Worm (Caenorhabditis elegans) whole organism, L4 larva: ENCODE data around the gene srh-275.
A peak's percentile ranks its signal among the peaks of the same experiment; 100 is the strongest.
"Not testable (repeated sequence)": the region's sequence is repeated elsewhere in the genome, so short reads cannot be mapped to it uniquely, and the experiment has no call there.

Source experiments
- F26F4.8 ChIP-seq: fragments of 200-800 bp; sonication (Bioruptor generic); conservative IDR thresholded peaks from 2 replicates; pipeline ENCODE4 v1.3.6; 2022; ENCODE audit warnings: missing genetic modification characterization, missing compliant biosample characterization
- F37D6.2 ChIP-seq: sonication (generic microtip); optimal IDR thresholded peaks from 2 replicates; lab custom pipeline; 2016; ENCODE audit warnings: mild to moderate bottlenecking, missing genetic modification characterization, missing compliant biosample characterization
- T26A8.4 ChIP-seq: fragments of 200-800 bp; sonication (Bioruptor generic); IDR thresholded peaks from 2 replicates; pipeline ENCODE4 v1.3.6; 2022; ENCODE audit warnings: missing genetic modification characterization, missing compliant biosample characterization
- Y75B8A.6 ChIP-seq: fragments of 200-800 bp; sonication (Bioruptor generic); IDR thresholded peaks from 2 replicates; pipeline ENCODE4 v1.3.6; 2022; ENCODE audit warnings: missing genetic modification reagents, missing genetic modification characterization, missing compliant biosample characterization
- aha-1 ChIP-seq: fragments of 150-350 bp; peaks from one replicate; lab custom pipeline; 2014; ENCODE audit warnings: missing biosample characterization, missing genetic modification characterization
- ceh-20 ChIP-seq: fragments of 200-800 bp; sonication (Bioruptor generic); IDR thresholded peaks from 2 replicates; pipeline ENCODE4 v1.3.6; 2022; ENCODE audit warnings: missing genetic modification reagents, missing genetic modification characterization, missing compliant biosample characterization
- ceh-44 ChIP-seq: fragments of 200-800 bp; sonication (Bioruptor generic); IDR thresholded peaks from 2 replicates; pipeline ENCODE4 v1.3.6; 2022; ENCODE audit warnings: missing genetic modification reagents, missing genetic modification characterization, missing compliant biosample characterization
- ceh-82 ChIP-seq: sonication (generic microtip); optimal IDR thresholded peaks from 2 replicates; lab custom pipeline; 2017; ENCODE audit warnings: missing biosample characterization, missing genetic modification characterization
- ctbp-1 ChIP-seq: fragments of 200-800 bp; sonication (Bioruptor generic); IDR thresholded peaks from 2 replicates; pipeline ENCODE4 v1.3.6; 2022; ENCODE audit warnings: missing genetic modification reagents, missing genetic modification characterization, missing compliant biosample characterization
- dmd-6 ChIP-seq: fragments of 200-800 bp; sonication (Bioruptor generic); IDR thresholded peaks from 2 replicates; pipeline ENCODE4 v1.3.6; 2022; ENCODE audit warnings: missing genetic modification reagents, missing genetic modification characterization, missing compliant biosample characterization
- dmd-9 ChIP-seq: fragments of 200-800 bp; sonication (Bioruptor generic); IDR thresholded peaks from 2 replicates; pipeline ENCODE4 v1.3.6; 2022; ENCODE audit warnings: missing genetic modification reagents, missing genetic modification characterization, missing compliant biosample characterization
- egl-27 ChIP-seq: sonication (generic microtip); optimal IDR thresholded peaks from 3 replicates; lab custom pipeline; 2017; ENCODE audit warnings: missing biosample characterization, missing genetic modification reagents, missing genetic modification characterization
- egl-43 ChIP-seq: fragments of 200-800 bp; sonication (Bioruptor generic); IDR thresholded peaks from 2 replicates; pipeline ENCODE4 v1.3.6; 2022; ENCODE audit warnings: missing genetic modification reagents, missing genetic modification characterization, missing compliant biosample characterization
- hlh-11 ChIP-seq: fragments of 200-800 bp; sonication (Bioruptor generic); optimal IDR thresholded peaks from 2 replicates; lab custom pipeline; 2018; ENCODE audit warnings: mild to moderate bottlenecking, missing genetic modification characterization, missing compliant biosample characterization
- hmg-1.1 ChIP-seq: fragments of 200-800 bp; sonication (Bioruptor generic); IDR thresholded peaks from 2 replicates; pipeline ENCODE4 v1.3.6; 2022; ENCODE audit warnings: missing genetic modification reagents, missing genetic modification characterization, missing compliant biosample characterization
- lin-38 ChIP-seq: fragments of 200-800 bp; sonication (Bioruptor generic); IDR thresholded peaks from 2 replicates; pipeline ENCODE4 v1.3.6; 2022; ENCODE audit warnings: missing genetic modification reagents, missing genetic modification characterization, missing compliant biosample characterization
- madf-5 ChIP-seq, 2 experiments: fragments of 200-800 bp; sonication (Bioruptor generic); IDR thresholded peaks; 2 replicates each; pipeline ENCODE4 v1.3.6; 2022; ENCODE audit warnings: missing compliant biosample characterization in 2 of 2, missing genetic modification characterization in 2 of 2
- mdt-29 ChIP-seq: fragments of 200-800 bp; sonication (Bioruptor generic); IDR thresholded peaks from 2 replicates; pipeline ENCODE4 v1.3.6; 2022; ENCODE audit warnings: missing genetic modification reagents, missing genetic modification characterization, missing compliant biosample characterization
- mxl-3 ChIP-seq: fragments of 200-800 bp; sonication (Bioruptor generic); optimal IDR thresholded peaks from 2 replicates; lab custom pipeline; 2018; ENCODE audit warnings: mild to moderate bottlenecking, missing genetic modification characterization, missing compliant biosample characterization
- nhr-10 ChIP-seq: fragments of 150-350 bp; optimal IDR thresholded peaks from 2 replicates; lab custom pipeline; 2014; ENCODE audit warnings: missing biosample characterization, missing genetic modification characterization
- nhr-111 ChIP-seq: fragments of 200-800 bp; sonication (Bioruptor generic); optimal IDR thresholded peaks from 2 replicates; lab custom pipeline; 2018; ENCODE audit warnings: mild to moderate bottlenecking, missing genetic modification characterization, missing compliant biosample characterization
- nhr-237 ChIP-seq: sonication (generic microtip); optimal IDR thresholded peaks from 2 replicates; lab custom pipeline; 2017; ENCODE audit warnings: missing biosample characterization, missing genetic modification characterization
- nhr-77 ChIP-seq: fragments of 150-350 bp; optimal IDR thresholded peaks from 2 replicates; lab custom pipeline; 2014; ENCODE audit warnings: missing biosample characterization, missing genetic modification characterization
- php-3 ChIP-seq: fragments of 200-800 bp; sonication (Bioruptor generic); IDR thresholded peaks from 2 replicates; pipeline ENCODE4 v1.3.6; 2022; ENCODE audit warnings: missing genetic modification reagents, missing genetic modification characterization, missing compliant biosample characterization
- pqm-1 ChIP-seq: sonication (generic microtip); optimal IDR thresholded peaks from 2 replicates; lab custom pipeline; 2017; ENCODE audit warnings: missing biosample characterization, missing genetic modification characterization
- snpc-4 ChIP-seq: fragments of 150-350 bp; optimal IDR thresholded peaks from 2 replicates; lab custom pipeline; 2014; ENCODE audit warnings: missing biosample characterization, missing genetic modification characterization
- tra-1 ChIP-seq: fragments of 200-800 bp; sonication (Bioruptor generic); IDR thresholded peaks from 2 replicates; pipeline ENCODE4 v1.3.6; 2022; ENCODE audit warnings: missing genetic modification reagents, missing genetic modification characterization, missing compliant biosample characterization
- unc-39 ChIP-seq: sonication (generic microtip); optimal IDR thresholded peaks from 2 replicates; lab custom pipeline; 2017; ENCODE audit warnings: missing biosample characterization, missing genetic modification characterization
- unc-62 ChIP-seq, 3 experiments: fragments of 150-350 bp in 1 of 3; sonication (generic microtip); optimal IDR thresholded peaks in 2 of 3; peaks in 1 of 3; 1 replicate in 1 of 3; 2 replicates in 2 of 3; lab custom pipeline; 2014 to 2017; ENCODE audit warnings: missing biosample characterization in 3 of 3, missing genetic modification characterization in 3 of 3, missing genetic modification reagents in 3 of 3, missing genotype in 1 of 3
- zag-1 ChIP-seq: fragments of 150-350 bp; optimal IDR thresholded peaks from 2 replicates; lab custom pipeline; 2014; ENCODE audit warnings: missing biosample characterization, missing genetic modification characterization
- zfp-2 ChIP-seq: sonication (generic microtip); optimal IDR thresholded peaks from 2 replicates; lab custom pipeline; 2016; ENCODE audit warnings: mild to moderate bottlenecking, missing genetic modification characterization, missing compliant biosample characterization
- zip-11 ChIP-seq: fragments of 200-800 bp; sonication (Bioruptor generic); IDR thresholded peaks from 2 replicates; pipeline ENCODE4 v1.3.6; 2022; ENCODE audit warnings: missing genetic modification characterization, missing compliant biosample characterization
- zip-2 ChIP-seq: fragments of 150-350 bp; optimal IDR thresholded peaks from 2 replicates; lab custom pipeline; 2014; ENCODE audit warnings: missing biosample characterization, missing genetic modification characterization
- ztf-11 ChIP-seq: fragments of 150-350 bp; optimal IDR thresholded peaks from 2 replicates; lab custom pipeline; 2014; ENCODE audit warnings: missing biosample characterization, missing genetic modification characterization

srh-275 gene

DNA sequence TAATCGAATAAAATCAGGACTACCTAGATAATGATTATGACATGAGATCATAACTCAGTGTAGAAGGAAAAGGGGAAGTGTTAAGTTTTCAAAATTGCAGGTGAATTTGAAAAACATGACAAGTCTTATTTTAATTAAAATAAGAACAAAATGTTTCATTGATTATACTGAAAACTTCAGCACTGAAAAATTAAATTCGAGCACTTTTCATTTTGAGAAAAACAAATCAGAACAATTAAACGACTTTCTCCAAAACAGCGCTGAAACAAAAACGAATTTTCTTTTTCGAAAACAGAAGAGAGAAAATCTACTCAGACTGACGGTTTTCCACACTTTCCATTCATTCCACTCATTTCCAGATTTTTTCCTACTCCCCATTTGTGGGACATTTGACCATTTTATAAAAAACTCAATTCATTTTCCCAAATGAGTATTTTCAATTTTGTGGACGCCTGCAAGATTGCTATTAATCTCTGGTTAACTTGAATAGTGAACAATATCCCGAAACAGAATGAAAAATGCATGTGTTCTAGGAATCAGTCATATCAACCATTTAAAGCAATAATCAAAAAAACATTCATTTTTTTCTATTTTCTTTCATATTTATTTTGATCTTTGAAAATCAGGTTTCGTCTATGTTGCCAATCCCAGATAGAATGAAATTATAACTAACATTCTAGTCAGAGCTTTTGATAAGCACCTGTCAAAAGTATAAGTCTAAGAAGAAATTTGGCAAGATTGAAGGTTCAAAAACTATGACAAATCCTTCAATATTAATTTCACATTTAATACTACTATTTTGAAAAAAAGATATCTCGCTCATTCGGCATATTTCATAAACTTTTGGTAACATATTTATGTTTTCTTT is at the start of gene srh-275, which contains the start of gene srh-231:
Gene srh-275, plus strand, starts transcription at position 818 of the 868 bp plus-strand sequence.
Gene srh-231, minus strand, starts transcription at position 51 of the 868 bp plus-strand sequence.
- TF ChIP-seq egl-43 (GFP tag; lab: Robert Waterston, UW): no peak
- peak; percentile 92 for TF ChIP-seq aha-1 (tag; lab: Kevin White, UChicago)

DNA sequence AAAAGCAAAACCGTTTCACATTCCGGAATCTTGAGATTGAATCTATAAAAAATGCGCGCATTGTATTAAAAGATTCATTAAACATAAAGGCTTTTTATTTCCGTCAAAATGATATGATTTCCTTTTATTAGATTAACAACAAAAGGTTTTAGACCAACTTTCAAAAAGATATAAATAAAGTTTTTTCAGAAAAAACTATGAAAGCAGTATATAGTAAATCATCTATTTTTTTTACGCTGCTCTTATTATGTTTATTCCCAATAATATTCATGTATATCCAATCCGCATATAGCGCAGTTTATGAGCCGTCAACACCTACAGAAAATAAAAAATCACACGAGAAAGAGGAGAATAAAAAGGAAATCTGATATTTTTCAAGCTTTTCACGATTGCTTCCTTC is 48.3 kb upstream of the srh-275 start, which contains the start of gene F07G11.2:
Gene F07G11.2, plus strand, starts transcription at position 301 of the 400 bp plus-strand sequence.
- TF ChIP-seq mxl-3 (GFP tag; lab: Kevin White, UChicago); mdt-29 (GFP tag; lab: Robert Waterston, UW); T26A8.4 (GFP tag; lab: Robert Waterston, UW): not testable (repeated sequence)

DNA sequence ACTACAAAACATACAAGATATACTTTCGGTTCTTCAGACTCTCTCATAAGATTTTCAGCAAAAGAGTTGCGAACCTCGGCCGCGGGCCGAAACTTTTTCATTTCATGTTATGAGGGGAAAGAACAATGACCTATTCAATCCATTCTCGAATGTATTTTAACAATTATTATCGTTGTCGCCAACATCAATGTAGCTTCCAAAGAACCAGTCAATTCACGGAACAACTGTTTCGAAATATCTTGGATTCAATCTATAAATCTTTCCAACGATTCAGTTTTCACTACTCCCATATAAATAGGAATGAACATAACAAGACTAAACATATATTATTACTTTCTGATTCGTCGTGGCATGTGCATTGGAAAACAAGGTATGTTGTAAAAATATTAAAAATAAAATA is 45.7 kb upstream of the srh-275 start, which contains the start of gene F07G11.1:
Gene F07G11.1, plus strand, starts transcription at position 301 of the 400 bp plus-strand sequence.
- TF ChIP-seq nhr-237 (tag; lab: Kevin White, UChicago): no peak
- no peak for TF ChIP-seq zip-2 (tag; lab: Kevin White, UChicago)

DNA sequence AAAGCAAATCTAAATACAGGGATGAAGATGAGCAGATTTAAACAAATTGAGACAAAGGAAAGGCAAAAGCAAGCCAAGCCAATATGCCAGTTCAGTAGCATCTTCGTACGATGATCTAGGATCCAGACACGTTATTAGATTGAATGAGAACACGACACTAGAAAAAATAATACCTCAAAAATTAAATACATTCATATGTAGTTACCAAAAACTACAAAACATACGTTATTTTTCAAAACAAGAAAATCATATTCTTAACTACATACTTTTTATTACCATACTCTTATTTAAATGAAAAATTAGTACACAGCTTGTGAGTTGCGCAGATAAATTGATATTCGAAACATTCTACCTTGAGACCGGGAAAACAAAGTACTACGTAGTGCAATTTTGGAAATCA is 39.6 kb upstream of the srh-275 start, which contains the start of gene srx-6:
Gene srx-6, minus strand, starts transcription at position 101 of the 400 bp plus-strand sequence.
- TF ChIP-seq dmd-6 (GFP tag; lab: Robert Waterston, UW) (no peak), snpc-4 (tag; lab: Kevin White, UChicago) (no peak), F26F4.8 (GFP tag; lab: Robert Waterston, UW) (no peak), zag-1 (tag; lab: Kevin White, UChicago) (no peak), php-3 (GFP tag; lab: Robert Waterston, UW) (no peak), nhr-77 (tag; lab: Kevin White, UChicago) (no peak), unc-39 (tag; lab: Kevin White, UChicago) (no peak), F37D6.2 (tag; lab: Kevin White, UChicago) (no peak), nhr-237 (tag; lab: Kevin White, UChicago) (no peak), tra-1 (GFP tag; lab: Robert Waterston, UW) (no peak)

DNA sequence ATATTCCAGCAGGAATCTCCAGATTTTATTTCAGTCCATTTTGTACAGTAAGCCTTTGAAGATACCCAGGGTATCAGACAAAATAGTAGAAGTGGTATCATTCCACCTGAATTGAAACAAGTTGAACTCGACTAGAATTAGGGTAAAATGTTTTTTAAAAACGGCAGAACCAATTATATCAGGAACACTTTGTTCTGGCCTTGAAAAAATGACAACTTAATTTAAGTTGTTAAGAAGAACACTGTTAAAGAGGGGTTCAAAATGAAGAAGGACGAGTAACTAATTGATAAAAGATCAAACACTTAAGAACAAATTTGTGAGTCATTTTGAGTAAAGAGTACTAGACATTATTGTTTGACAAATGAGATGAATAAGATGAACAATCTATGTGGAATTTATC is 31.9 kb upstream of the srh-275 start, which contains the start of gene lmd-4:
Gene lmd-4, minus strand, starts transcription at position 101 of the 400 bp plus-strand sequence.
- TF ChIP-seq ceh-82 (tag; lab: Kevin White, UChicago): no peak
- TF ChIP-seq dmd-9: no peak
- TF ChIP-seq Y75B8A.6 (GFP tag; lab: Robert Waterston, UW): no peak
- TF ChIP-seq ceh-44: no peak
- no peak for TF ChIP-seq nhr-10 (tag; lab: Kevin White, UChicago)
- TF ChIP-seq zfp-2 (tag; lab: Kevin White, UChicago): no peak
- no peak for TF ChIP-seq ztf-11 (tag; lab: Kevin White, UChicago)
- TF ChIP-seq pqm-1: no peak
- TF ChIP-seq lin-38: no peak
- TF ChIP-seq hlh-11 (tag; lab: Kevin White, UChicago): no peak
- no peak for TF ChIP-seq ctbp-1 (GFP tag; lab: Robert Waterston, UW)
- TF ChIP-seq aha-1 (tag; lab: Kevin White, UChicago): no peak
- TF ChIP-seq egl-27: no peak
- TF ChIP-seq madf-5 (GFP tag; IDR thresholded peaks at IDR 0.05; lab: Robert Waterston, UW): no peak
- no peak for TF ChIP-seq F37D6.2 (tag; lab: Kevin White, UChicago)
- TF ChIP-seq zip-11 (GFP tag; lab: Robert Waterston, UW): no peak
- TF ChIP-seq tra-1 (GFP tag; lab: Robert Waterston, UW): no peak
- TF ChIP-seq, all 104 proteins: peak for 0

DNA sequence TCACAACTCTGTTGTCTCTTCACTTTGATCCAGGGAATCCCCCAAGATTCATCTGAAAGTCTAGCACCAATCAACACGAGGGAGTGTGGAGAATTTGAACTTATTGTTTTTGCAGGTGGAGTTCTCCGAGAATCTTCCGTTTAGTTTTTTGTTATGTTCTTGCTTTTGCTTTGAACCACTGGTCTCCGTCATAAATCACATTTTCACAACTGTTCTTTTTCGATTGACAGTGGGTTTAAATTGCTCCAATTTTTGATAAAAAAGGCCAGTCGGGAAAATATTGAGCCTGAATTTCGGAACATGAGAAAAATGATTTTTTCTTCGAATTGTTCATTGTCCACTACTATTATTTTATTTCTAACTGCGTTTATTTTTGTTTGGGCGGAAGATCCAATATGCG is 30.9 kb upstream of the srh-275 start, which contains the start of gene F10G2.10:
Gene F10G2.10, plus strand, starts transcription at position 301 of the 400 bp plus-strand sequence.
- peak in 1 of 2 experiments; percentile 39 for TF ChIP-seq unc-62 (GFP tag; optimal IDR thresholded peaks at IDR 0.05 in 1 of 2; lab: Kevin White, UChicago)
- no peak for TF ChIP-seq unc-62 (tag; optimal IDR thresholded peaks at IDR 0.05; lab: Kevin White, UChicago)
- TF ChIP-seq nhr-111 (GFP tag; lab: Kevin White, UChicago): no peak
- TF ChIP-seq hmg-1.1 (GFP tag; lab: Robert Waterston, UW): no peak
- TF ChIP-seq ceh-20: no peak
